Worm (Caenorhabditis elegans) whole organism, mixed stage, embryonic: Measurements from ENCODE around the gene mlc-2.

Experiments
- M03D4.4 ChIP-seq: sonication (generic microtip); optimal IDR thresholded peaks from 2 replicates; lab custom pipeline; 2017; ENCODE audit warnings: mild to moderate bottlenecking, missing genetic modification characterization, missing compliant biosample characterization
- blmp-1 ChIP-seq: fragments of 150-350 bp; optimal IDR thresholded peaks from 2 replicates; lab custom pipeline; 2014; ENCODE audit warnings: missing biosample characterization, missing genetic modification characterization
- flh-1 ChIP-seq: fragments of 200-800 bp; sonication (Bioruptor generic); optimal IDR thresholded peaks from 2 replicates; lab custom pipeline; 2018; ENCODE audit warnings: mild to moderate bottlenecking, missing genetic modification characterization, moderate library complexity, missing compliant biosample characterization
- lin-32 ChIP-seq: fragments of 200-800 bp; sonication (Bioruptor generic); optimal IDR thresholded peaks from 2 replicates; lab custom pipeline; 2018; ENCODE audit warnings: mild to moderate bottlenecking, missing genetic modification characterization, missing compliant biosample characterization
- nhr-12 ChIP-seq: fragments of 150-350 bp; optimal IDR thresholded peaks from 2 replicates; lab custom pipeline; 2014; ENCODE audit warnings: missing biosample characterization, missing genetic modification characterization
- nhr-28 ChIP-seq: fragments of 150-350 bp; optimal IDR thresholded peaks from 2 replicates; lab custom pipeline; 2014; ENCODE audit warnings: missing biosample characterization, missing genetic modification characterization
- nhr-76 ChIP-seq: sonication (generic microtip); optimal IDR thresholded peaks from 2 replicates; lab custom pipeline; 2017; ENCODE audit warnings: missing biosample characterization, missing genetic modification characterization
- pha-4 ChIP-seq: fragments of 150-350 bp; optimal IDR thresholded peaks from 2 replicates; lab custom pipeline; 2018; ENCODE audit warnings: missing biosample characterization, missing genetic modification reagents, missing genetic modification characterization
- unc-39 ChIP-seq: fragments of 150-350 bp; optimal IDR thresholded peaks from 2 replicates; lab custom pipeline; 2014; ENCODE audit warnings: missing biosample characterization, missing genetic modification characterization
- unc-62 ChIP-seq: fragments of 150-350 bp; optimal IDR thresholded peaks from 2 replicates; lab custom pipeline; 2014; ENCODE audit warnings: missing biosample characterization, missing genetic modification reagents, missing genetic modification characterization

ce11 chrX:17412642-17413041 lies 43.7 kb downstream of the mlc-2 start:
- TF ChIP-seq M03D4.4 (tag; lab: Kevin White, UChicago) = no peak
- TF ChIP-seq blmp-1 (tag; lab: Kevin White, UChicago) = no peak
- TF ChIP-seq unc-39 (tag; lab: Kevin White, UChicago) = no peak
- no peak for TF ChIP-seq flh-1
- TF ChIP-seq lin-32 = no peak
- no peak for TF ChIP-seq nhr-76 (tag; lab: Kevin White, UChicago)
- TF ChIP-seq unc-62 = no peak
- TF ChIP-seq nhr-12 (tag; lab: Kevin White, UChicago) = no peak
- no peak for TF ChIP-seq nhr-28 (tag; lab: Kevin White, UChicago)
- no peak for TF ChIP-seq pha-4
